Fruit fly (Drosophila melanogaster) whole organism, embryonic: ENCODE measurements around the gene Ppt1.

Experiments used
- Antp ChIP-seq: fragments of 200-800 bp; sonication (Bioruptor generic); optimal IDR thresholded peaks from 3 replicates; lab custom pipeline; 2016; ENCODE audit warnings: missing biosample characterization, missing genetic modification characterization
- Asciz ChIP-seq: fragments of 200-800 bp; sonication (Bioruptor generic); optimal IDR thresholded peaks from 2 replicates; lab custom pipeline; 2017; ENCODE audit warnings: missing biosample characterization, mild to moderate bottlenecking, missing genetic modification characterization, missing genetic modification reagents
- B-H1 ChIP-seq: fragments of 200-800 bp; sonication (Bioruptor generic); IDR thresholded peaks from 3 replicates; pipeline ENCODE4 v1.3.6; 2022; ENCODE audit warnings: missing biosample characterization, missing genetic modification characterization
- C15 ChIP-seq: fragments of 200-800 bp; sonication (Bioruptor generic); IDR thresholded peaks from 3 replicates; pipeline ENCODE4 v1.3.6; 2022; ENCODE audit warnings: missing biosample characterization, missing genetic modification characterization
- CG11560 ChIP-seq: fragments of 200-800 bp; sonication (Bioruptor generic); IDR thresholded peaks from 3 replicates; pipeline ENCODE4 v1.3.6; 2022; ENCODE audit warnings: missing biosample characterization, missing genetic modification characterization
- CG12236 ChIP-seq: fragments of 200-800 bp; sonication (Bioruptor generic); optimal IDR thresholded peaks from 2 replicates; lab custom pipeline; 2016; ENCODE audit warnings: missing biosample characterization, missing genetic modification characterization
- CG13424 ChIP-seq: fragments of 200-800 bp; sonication (Bioruptor generic); optimal IDR thresholded peaks from 2 replicates; lab custom pipeline; 2019; ENCODE audit warnings: missing biosample characterization, mild to moderate bottlenecking, missing genetic modification characterization, moderate library complexity
- CG15269 ChIP-seq: fragments of 200-800 bp; sonication (Bioruptor generic); optimal IDR thresholded peaks from 2 replicates; lab custom pipeline; 2018; ENCODE audit warnings: missing biosample characterization, mild to moderate bottlenecking, missing genetic modification characterization, moderate library complexity
- CG17612 ChIP-seq: fragments of 200-800 bp; sonication (Bioruptor generic); IDR thresholded peaks from 2 replicates; pipeline ENCODE4 v1.3.6; 2022; ENCODE audit warnings: missing biosample characterization, missing genetic modification characterization
- CG2875 ChIP-seq: fragments of 200-800 bp; sonication (Bioruptor generic); optimal IDR thresholded peaks from 2 replicates; lab custom pipeline; 2017; ENCODE audit warnings: missing biosample characterization, mild to moderate bottlenecking, missing genetic modification characterization, missing genetic modification reagents
- CG30403 ChIP-seq: fragments of 200-800 bp; sonication (Bioruptor generic); optimal IDR thresholded peaks from 3 replicates; lab custom pipeline; 2016; ENCODE audit warnings: missing biosample characterization, missing genetic modification characterization
- CG33213 ChIP-seq: fragments of 200-800 bp; sonication (Bioruptor generic); optimal IDR thresholded peaks from 3 replicates; lab custom pipeline; 2016; ENCODE audit warnings: missing biosample characterization, missing genetic modification characterization
- CG4854 ChIP-seq: fragments of 200-800 bp; sonication (Bioruptor generic); optimal IDR thresholded peaks from 2 replicates; lab custom pipeline; 2016; ENCODE audit warnings: missing biosample characterization, missing genetic modification characterization, inconsistent platforms
- CG6175 ChIP-seq: fragments of 200-800 bp; sonication (Bioruptor generic); IDR thresholded peaks from 3 replicates; pipeline ENCODE4 v1.3.6; 2022; ENCODE audit warnings: missing biosample characterization, missing genetic modification characterization
- CrebB ChIP-seq: fragments of 200-800 bp; sonication (Bioruptor generic); optimal IDR thresholded peaks from 3 replicates; lab custom pipeline; 2018; ENCODE audit warnings: missing biosample characterization, mild to moderate bottlenecking, missing genetic modification characterization
- Dad ChIP-seq: fragments of 200-800 bp; sonication (Bioruptor generic); optimal IDR thresholded peaks from 3 replicates; lab custom pipeline; 2016; ENCODE audit warnings: missing biosample characterization, missing genetic modification characterization
- Dek ChIP-seq: fragments of 200-800 bp; sonication (Bioruptor generic); optimal IDR thresholded peaks from 3 replicates; lab custom pipeline; 2019; ENCODE audit warnings: missing biosample characterization, mild to moderate bottlenecking, missing genetic modification characterization, moderate library complexity
- E2f1 ChIP-seq: fragments of 200-800 bp; sonication (Bioruptor generic); IDR thresholded peaks from 2 replicates; pipeline ENCODE4 v1.3.6; 2022; ENCODE audit warnings: missing biosample characterization, missing genetic modification characterization
- Fer3 ChIP-seq: fragments of 200-800 bp; sonication (Bioruptor generic); optimal IDR thresholded peaks from 2 replicates; lab custom pipeline; 2018; ENCODE audit warnings: missing biosample characterization, mild to moderate bottlenecking, missing genetic modification characterization, moderate library complexity
- HmgZ ChIP-seq: fragments of 200-800 bp; sonication (Bioruptor generic); optimal IDR thresholded peaks from 2 replicates; lab custom pipeline; 2018; ENCODE audit warnings: missing biosample characterization, mild to moderate bottlenecking, missing genetic modification characterization
- Hr51 ChIP-seq, 2 experiments: fragments of 200-800 bp; sonication (Bioruptor generic); optimal IDR thresholded peaks; 2 replicates in 1 of 2; 3 replicates in 1 of 2; lab custom pipeline; 2016 to 2018; ENCODE audit warnings: missing biosample characterization in 2 of 2, missing genetic modification characterization in 2 of 2, mild to moderate bottlenecking in 1 of 2, moderate library complexity in 1 of 2
- Lhr ChIP-seq: fragments of 200-800 bp; sonication (Bioruptor generic); optimal IDR thresholded peaks from 3 replicates; lab custom pipeline; 2017; ENCODE audit warnings: mild to moderate bottlenecking, missing biosample characterization, missing genetic modification reagents, missing genetic modification characterization
- Lim3 ChIP-seq: fragments of 200-800 bp; sonication (Bioruptor generic); IDR thresholded peaks from 2 replicates; pipeline ENCODE4 v1.3.6; 2022; ENCODE audit warnings: missing biosample characterization, missing genetic modification characterization
- Mad ChIP-seq: fragments of 200-800 bp; sonication (Bioruptor generic); optimal IDR thresholded peaks from 2 replicates; lab custom pipeline; 2016; ENCODE audit warnings: missing biosample characterization, missing genetic modification characterization
- NC2α ChIP-seq: fragments of 200-800 bp; sonication (Bioruptor generic); optimal IDR thresholded peaks from 2 replicates; lab custom pipeline; 2016; ENCODE audit warnings: missing biosample characterization, missing genetic modification characterization
- PHDP ChIP-seq: fragments of 200-800 bp; sonication (Bioruptor generic); optimal IDR thresholded peaks from 3 replicates; lab custom pipeline; 2018; ENCODE audit warnings: missing biosample characterization, mild to moderate bottlenecking, missing genetic modification characterization, moderate library complexity
- Six4 ChIP-seq: fragments of 200-800 bp; sonication (Bioruptor generic); optimal IDR thresholded peaks from 2 replicates; lab custom pipeline; 2016; ENCODE audit warnings: missing biosample characterization, missing genetic modification characterization
- Trl ChIP-seq, 3 experiments: fragments of >200 bp in 2 of 3; fragments of 200-800 bp in 1 of 3; sonication (Bioruptor generic) in 1 of 3; optimal IDR thresholded peaks; 2 replicates in 1 of 3; 3 replicates in 2 of 3; lab custom pipeline; 2016 to 2017; ENCODE audit warnings: missing biosample characterization in 1 of 3, missing genetic modification characterization in 1 of 3
- amos ChIP-seq: fragments of 200-800 bp; sonication (Bioruptor generic); IDR thresholded peaks from 2 replicates; pipeline ENCODE4 v1.3.6; 2022; ENCODE audit warnings: missing biosample characterization, missing genetic modification characterization; ENCODE audit not compliant: partially characterized antibody
- ara ChIP-seq: fragments of 200-800 bp; sonication (Bioruptor generic); IDR thresholded peaks from 2 replicates; pipeline ENCODE4 v1.3.6; 2022; ENCODE audit warnings: missing biosample characterization, missing genetic modification characterization
- ash1 ChIP-seq: fragments of 200-800 bp; sonication (Bioruptor generic); optimal IDR thresholded peaks from 2 replicates; lab custom pipeline; 2018; ENCODE audit warnings: missing biosample characterization, mild to moderate bottlenecking, missing genetic modification characterization
- btn ChIP-seq: fragments of 200-800 bp; sonication (Bioruptor generic); optimal IDR thresholded peaks from 2 replicates; lab custom pipeline; 2016; ENCODE audit warnings: missing biosample characterization, missing genetic modification characterization
- chn ChIP-seq: fragments of 200-800 bp; sonication (Bioruptor generic); optimal IDR thresholded peaks from 2 replicates; lab custom pipeline; 2016; ENCODE audit warnings: missing biosample characterization, missing genetic modification characterization
- dysf ChIP-seq: fragments of 200-800 bp; sonication (Bioruptor generic); IDR thresholded peaks from 3 replicates; pipeline ENCODE4 v1.3.6; 2022; ENCODE audit warnings: missing biosample characterization, missing genetic modification characterization
- ems ChIP-seq: fragments of 200-800 bp; sonication (Bioruptor generic); optimal IDR thresholded peaks from 3 replicates; lab custom pipeline; 2016; ENCODE audit warnings: missing biosample characterization, missing genetic modification characterization
- esg ChIP-seq: fragments of 200-800 bp; sonication (Bioruptor generic); conservative IDR thresholded peaks from 2 replicates; pipeline ENCODE4 v1.3.6; 2022; ENCODE audit warnings: missing biosample characterization, missing genetic modification characterization
- exex ChIP-seq: fragments of 200-800 bp; sonication (Bioruptor generic); optimal IDR thresholded peaks from 4 replicates; lab custom pipeline; 2018; ENCODE audit warnings: missing biosample characterization, mild to moderate bottlenecking, missing genetic modification characterization, moderate library complexity
- fd96Cb ChIP-seq: fragments of 200-800 bp; sonication (Bioruptor generic); optimal IDR thresholded peaks from 2 replicates; lab custom pipeline; 2018; ENCODE audit warnings: missing biosample characterization, mild to moderate bottlenecking, missing genetic modification characterization, moderate library complexity
- h ChIP-seq: fragments of >200 bp; optimal IDR thresholded peaks from 2 replicates; lab custom pipeline; 2017
- hbn ChIP-seq: fragments of 200-800 bp; sonication (Bioruptor generic); IDR thresholded peaks from 2 replicates; pipeline ENCODE4 v1.3.6; 2022; ENCODE audit warnings: missing biosample characterization, missing genetic modification characterization; ENCODE audit not compliant: partially characterized antibody
- kay ChIP-seq: fragments of 200-800 bp; sonication (Bioruptor generic); optimal IDR thresholded peaks from 2 replicates; lab custom pipeline; 2016; ENCODE audit warnings: missing biosample characterization, missing genetic modification characterization
- lilli ChIP-seq: fragments of 200-800 bp; sonication (Bioruptor generic); optimal IDR thresholded peaks from 3 replicates; lab custom pipeline; 2016; ENCODE audit warnings: missing biosample characterization, missing genetic modification characterization
- luna ChIP-seq: fragments of 200-800 bp; sonication (Bioruptor generic); optimal IDR thresholded peaks from 2 replicates; lab custom pipeline; 2016; ENCODE audit warnings: missing biosample characterization, missing genetic modification characterization
- pan ChIP-seq, 4 experiments: fragments of >200 bp in 3 of 4; fragments of 200-800 bp in 1 of 4; sonication (Bioruptor generic) in 1 of 4; optimal IDR thresholded peaks in 3 of 4; IDR thresholded peaks in 1 of 4; 2 replicates each; pipeline versions ENCODE4 v1.3.6 to Lab custom; 2017 to 2022; ENCODE audit warnings: missing biosample characterization in 2 of 4, missing genetic modification characterization in 2 of 4, mixed read lengths in 1 of 4
- sens ChIP-seq: fragments of 200-800 bp; sonication (Bioruptor generic); peaks from one replicate; lab custom pipeline; 2016; ENCODE audit warnings: missing biosample characterization, missing genetic modification characterization
- slou ChIP-seq: fragments of 200-800 bp; sonication (Bioruptor generic); optimal IDR thresholded peaks from 3 replicates; lab custom pipeline; 2016; ENCODE audit warnings: missing biosample characterization, missing genetic modification characterization
- slp2 ChIP-seq: fragments of 200-800 bp; sonication (Bioruptor generic); optimal IDR thresholded peaks from 2 replicates; lab custom pipeline; 2016; ENCODE audit warnings: missing biosample characterization, missing genetic modification characterization
- tio ChIP-seq: fragments of 200-800 bp; sonication (Bioruptor generic); optimal IDR thresholded peaks from 2 replicates; lab custom pipeline; 2017; ENCODE audit warnings: missing biosample characterization, missing genetic modification characterization, inconsistent platforms
- wdn ChIP-seq: fragments of 200-800 bp; sonication (Bioruptor generic); IDR thresholded peaks from 2 replicates; pipeline ENCODE4 v1.3.6; 2022; ENCODE audit warnings: missing biosample characterization, missing genetic modification characterization

Ppt1 gene

DNA sequence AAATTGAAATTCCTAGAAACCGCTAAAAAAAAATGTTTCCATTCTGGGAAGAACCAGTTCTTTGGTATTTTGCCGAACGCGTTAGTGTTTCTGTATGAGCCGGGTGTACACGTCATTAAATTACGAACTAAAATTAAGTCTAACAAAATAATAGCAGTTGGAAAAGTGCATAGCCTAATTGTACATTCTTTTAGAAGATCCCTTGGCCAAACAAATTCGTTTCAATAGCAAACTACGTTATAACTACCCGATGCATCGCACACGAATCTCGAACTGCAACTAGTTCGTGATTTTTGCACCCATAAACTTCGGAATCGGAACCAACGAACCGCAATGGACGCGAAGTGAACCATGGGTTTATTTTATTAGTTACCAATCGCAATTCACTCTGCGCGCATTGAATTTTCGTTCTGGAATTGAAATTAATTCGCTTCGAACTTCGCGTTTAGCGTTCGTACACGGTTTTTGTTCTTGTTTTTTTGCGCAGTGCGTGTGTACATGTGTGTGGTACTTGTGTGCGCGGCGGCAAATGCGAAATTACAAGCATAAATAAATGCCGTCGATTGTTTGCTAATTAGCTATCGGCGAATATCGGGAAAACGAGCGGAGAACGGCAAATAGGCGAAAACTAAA lies 8.7 kb downstream of the Ppt1 start, which contains the start of gene CAH3 (continued):
- TF ChIP-seq Lhr (GFP tag; lab: Kevin White, UChicago) (peak; percentile 77), Trl (optimal IDR thresholded peaks at IDR 0.05; lab: Kevin White, UChicago) (no peak), Trl (GFP tag; optimal IDR thresholded peaks at IDR 0.05; lab: Kevin White, UChicago) (peak; percentile 93), Asciz (GFP tag; lab: Kevin White, UChicago) (peak; percentile 85), Six4 (GFP tag; lab: Kevin White, UChicago) (peak; percentile 87), CG6175 (GFP tag; lab: Robert Waterston, UW) (peak; percentile 80; the same call in 2 of the 3 replicates), tio (GFP tag; lab: Kevin White, UChicago) (peak; percentile 90), CG33213 (GFP tag; lab: Kevin White, UChicago) (peak; percentile 93), E2f1 (GFP tag; lab: Robert Waterston, UW) (peak; percentile 90), esg (GFP tag; lab: Robert Waterston, UW) (peak; percentile 88), ems (GFP tag; lab: Kevin White, UChicago) (peak; percentile 95), B-H1 (peak; percentile 83), slou (peak; percentile 82), fd96Cb (peak; percentile 91), hbn (GFP tag; lab: Robert Waterston, UW) (no peak), chn (GFP tag; lab: Kevin White, UChicago) (peak; percentile 95), CG2875 (GFP tag; lab: Kevin White, UChicago) (peak; percentile 71), CG4854 (GFP tag; lab: Kevin White, UChicago) (peak; percentile 88), lilli (GFP tag; lab: Kevin White, UChicago) (peak; percentile 94), h (lab: Kevin White, UChicago) (no peak), CG13424 (tag; lab: Kevin White, UChicago) (peak; percentile 96), Dek (tag; lab: Kevin White, UChicago) (peak; percentile 92), NC2α (GFP tag; lab: Kevin White, UChicago) (peak; percentile 85), Mad (GFP tag; lab: Kevin White, UChicago) (peak; percentile 94), CG12236 (GFP tag; lab: Kevin White, UChicago) (peak; percentile 91), dysf (GFP tag; lab: Robert Waterston, UW) (peak; percentile 94), kay (GFP tag; lab: Kevin White, UChicago) (peak; percentile 77), CG11560 (peak; percentile 64; the same call in 2 of the 3 replicates), ash1 (GFP tag; lab: Kevin White, UChicago) (peak; percentile 68), Fer3 (peak; percentile 94), luna (peak; percentile 46), slp2 (GFP tag; lab: Kevin White, UChicago) (peak; percentile 87), CG30403 (GFP tag; lab: Kevin White, UChicago) (peak; percentile 96), C15 (GFP tag; lab: Robert Waterston, UW) (peak; percentile 81), CG17612 (GFP tag; lab: Robert Waterston, UW) (peak; percentile 68), amos (no peak), btn (peak; percentile 86), exex (peak; percentile 73), wdn (GFP tag; lab: Robert Waterston, UW) (peak; percentile 90), Lim3 (GFP tag; lab: Robert Waterston, UW) (peak; percentile 67), Hr51 (GFP tag; optimal IDR thresholded peaks at IDR 0.05; lab: Kevin White, UChicago) (peak; percentile 91 to 95), pan (optimal IDR thresholded peaks at IDR 0.05; lab: Kevin White, UChicago) (no peak), pan (GFP tag; optimal IDR thresholded peaks at IDR 0.05 in 1 of 2, IDR thresholded peaks at IDR 0.05 in 1 of 2) (peak in 1 of 2 experiments; percentile 94), ara (GFP tag; lab: Robert Waterston, UW) (peak; percentile 90), sens (GFP tag; lab: Kevin White, UChicago) (peak; percentile 98), CrebB (tag; lab: Kevin White, UChicago) (peak; percentile 94), Dad (peak; percentile 95), PHDP (tag; lab: Kevin White, UChicago) (peak; percentile 96), HmgZ (tag; lab: Kevin White, UChicago) (peak; percentile 97), CG15269 (peak; percentile 95), Antp (GFP tag; lab: Kevin White, UChicago) (peak; percentile 95)
